Worm (Caenorhabditis elegans) whole organism, L3 larva: ENCODE measurements around the gene Y97E10AR.1.

Experiments used
- nhr-28 ChIP-seq: fragments of 150-350 bp; optimal IDR thresholded peaks from 2 replicates; lab custom pipeline; 2014; ENCODE audit warnings: missing biosample characterization, missing genetic modification characterization
- unc-39 ChIP-seq: sonication (generic microtip); optimal IDR thresholded peaks from 4 replicates; lab custom pipeline; 2017; ENCODE audit warnings: missing biosample characterization, missing genetic modification characterization

- TF ChIP-seq unc-39: no peak
- no peak for TF ChIP-seq nhr-28 (tag; lab: Kevin White, UChicago)
Observed at ce11 chrV:7958740-7959320, 42.4 kb upstream of the Y97E10AR.1 start, which contains the start of the genes clec-217 and F26D11.2.
